Worm (Caenorhabditis elegans) whole organism, dauer: ENCODE results near the gene K10G9.2.
"Not testable (repeated sequence)": the region's sequence is repeated elsewhere in the genome, so short reads cannot be mapped to it uniquely, and the experiment has no call there.

Experiments used
- unc-62 ChIP-seq: sonication (generic microtip); optimal IDR thresholded peaks from 2 replicates; lab custom pipeline; 2017; ENCODE audit warnings: missing biosample characterization, missing genetic modification reagents, missing genetic modification characterization

The K10G9.2 gene

DNA sequence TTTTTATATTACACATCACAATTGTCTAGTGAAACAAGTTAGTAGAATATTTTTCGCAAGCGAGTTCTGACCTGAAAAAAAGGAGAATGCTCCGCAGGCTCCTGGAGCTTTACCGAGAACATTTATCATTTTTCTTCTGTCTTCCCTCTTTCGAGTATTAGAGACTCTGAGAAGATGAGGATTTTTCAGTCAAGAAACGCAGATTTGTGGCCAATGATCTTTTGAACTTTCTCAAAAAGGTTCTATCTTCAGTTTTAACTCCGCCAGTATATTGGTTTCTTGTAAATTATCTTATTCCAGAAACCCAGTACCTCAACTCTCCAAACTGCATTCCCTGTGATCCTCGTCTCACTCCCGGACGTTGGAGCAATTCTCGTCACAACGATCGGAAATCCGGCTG, at the start of gene K10G9.2:
TSS of gene K10G9.2 (plus strand) at position 301 of the 400 bp plus-strand sequence.
- TF ChIP-seq unc-62 (GFP tag; lab: Kevin White, UChicago) = no peak

DNA sequence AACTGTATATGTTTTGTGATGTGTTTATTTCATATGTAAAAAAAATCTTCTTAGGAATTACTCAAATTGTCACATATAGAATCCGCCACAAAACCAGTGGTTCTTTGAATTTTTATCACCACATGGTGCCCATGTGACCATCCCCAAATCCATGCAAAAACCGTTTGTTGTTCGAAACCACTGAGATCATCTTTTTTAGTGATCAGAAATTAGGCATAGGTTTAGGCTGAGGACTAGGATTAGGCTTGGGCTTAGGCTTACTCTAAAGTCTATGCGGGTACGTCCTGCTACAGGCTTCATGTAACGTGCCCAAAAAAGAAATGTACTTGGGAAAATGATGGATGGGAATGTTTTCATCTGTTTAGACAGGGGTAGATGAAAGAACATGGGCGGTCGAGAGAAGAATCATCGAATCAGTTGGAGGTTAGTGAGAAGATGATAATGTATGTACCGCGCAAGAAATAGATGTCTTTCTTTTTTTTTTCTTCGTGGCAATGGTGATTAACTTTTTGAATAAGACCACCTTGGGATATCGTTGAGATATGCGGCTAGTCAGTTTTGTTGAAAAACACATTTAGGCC, 49.3 kb upstream of the K10G9.2 start:
- no peak for TF ChIP-seq unc-62 (GFP tag; lab: Kevin White, UChicago)

DNA sequence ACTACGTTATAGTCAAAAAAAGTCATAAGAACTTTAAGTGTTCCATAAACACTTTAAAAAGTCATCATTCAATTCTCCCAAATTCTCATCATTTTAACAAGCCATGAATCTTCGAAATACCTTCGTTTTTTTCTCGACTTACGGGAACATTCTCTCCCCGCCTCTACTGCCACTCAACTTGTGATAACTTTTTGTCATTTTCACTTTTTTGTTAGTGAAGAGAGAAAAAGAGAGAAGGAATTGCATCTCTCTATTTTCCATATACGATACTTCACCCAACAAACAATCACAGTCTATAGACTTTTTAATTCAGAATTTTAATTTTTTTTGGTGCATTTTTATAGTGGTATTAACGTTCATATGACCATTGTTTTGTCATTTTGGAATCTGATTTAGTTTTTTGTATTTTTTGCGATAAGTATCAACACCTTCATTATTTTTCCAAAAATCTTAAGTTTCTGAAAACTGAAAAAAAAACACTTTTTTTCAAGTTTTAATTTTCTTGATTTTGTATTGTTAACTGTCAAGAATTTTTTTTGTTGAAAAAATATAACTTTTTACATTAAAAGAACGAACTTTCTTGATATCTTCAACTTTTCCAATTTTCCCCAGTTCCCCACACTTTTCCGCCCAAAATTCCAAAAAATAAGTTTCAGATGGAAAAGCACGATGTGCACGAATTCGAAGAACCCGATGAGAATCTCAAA, 47.1 kb upstream of the K10G9.2 start, which contains the start of gene Y70G10A.3:
TSS of gene Y70G10A.3 (plus strand) at position 657 of the 707 bp plus-strand sequence.
- no peak for TF ChIP-seq unc-62 (GFP tag; lab: Kevin White, UChicago)

DNA sequence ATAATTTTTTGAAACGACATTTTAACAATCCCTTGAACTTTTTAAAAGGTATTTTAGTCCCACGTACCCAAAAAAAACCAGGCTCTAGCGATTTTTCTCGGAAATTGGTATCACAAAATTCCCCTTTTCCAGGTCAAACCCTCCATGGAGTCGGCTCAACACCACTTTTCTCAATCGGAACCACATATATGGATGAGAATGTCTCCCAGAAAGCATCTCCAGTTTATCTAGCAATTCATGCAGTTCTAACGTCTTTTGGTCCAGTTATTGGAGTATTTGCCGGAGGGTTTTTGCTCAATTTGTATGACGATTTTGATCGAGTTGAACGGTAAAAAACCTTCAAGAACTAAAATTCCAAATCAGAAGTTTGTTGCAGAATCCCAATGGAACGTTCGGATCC, 45.6 kb upstream of the K10G9.2 start:
- no peak for TF ChIP-seq unc-62 (GFP tag; lab: Kevin White, UChicago)

DNA sequence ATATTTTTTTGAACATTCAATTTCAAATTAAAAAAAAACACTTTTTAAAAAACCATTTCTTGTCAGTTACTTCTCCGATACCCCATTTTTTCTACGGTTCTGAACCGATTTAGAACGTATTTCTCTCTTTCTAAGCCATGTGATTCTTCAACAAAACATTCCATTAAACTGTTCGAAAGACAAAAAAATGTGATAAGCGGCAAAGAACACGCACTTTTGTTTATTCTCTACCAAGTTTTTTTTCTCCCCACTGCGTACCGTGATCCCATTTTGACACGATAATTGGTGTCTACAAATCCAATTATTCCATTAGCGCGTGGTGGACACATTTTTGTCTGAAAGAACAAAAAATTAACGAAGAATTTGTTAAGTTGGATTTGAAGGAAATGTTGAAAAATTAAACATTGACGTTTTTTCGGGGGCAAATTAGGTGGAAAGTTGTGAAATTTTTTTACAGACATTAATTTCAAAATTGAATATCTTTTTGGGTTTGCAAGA, 44.3 kb upstream of the K10G9.2 start:
- no peak for TF ChIP-seq unc-62 (GFP tag; lab: Kevin White, UChicago)

DNA sequence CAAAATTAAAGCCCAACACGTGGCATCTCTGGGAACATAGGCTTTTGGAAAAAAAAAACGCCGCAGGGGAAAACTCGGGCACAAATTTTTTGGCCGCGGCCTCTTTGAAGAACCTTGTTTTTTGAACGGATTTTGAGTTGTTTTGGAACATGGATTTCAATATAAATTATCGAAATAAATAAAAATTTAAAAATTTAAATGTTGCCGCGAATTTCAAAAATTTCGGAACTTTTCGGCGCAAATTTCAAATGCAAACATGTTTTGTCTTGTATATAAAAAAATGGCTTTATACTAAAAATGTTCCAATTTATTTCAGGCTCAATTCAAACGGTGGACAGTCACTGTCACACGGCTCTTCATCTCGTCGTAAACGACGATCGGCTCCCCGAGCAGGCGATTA, 41.7 kb upstream of the K10G9.2 start:
- no peak for TF ChIP-seq unc-62 (GFP tag; lab: Kevin White, UChicago)

DNA sequence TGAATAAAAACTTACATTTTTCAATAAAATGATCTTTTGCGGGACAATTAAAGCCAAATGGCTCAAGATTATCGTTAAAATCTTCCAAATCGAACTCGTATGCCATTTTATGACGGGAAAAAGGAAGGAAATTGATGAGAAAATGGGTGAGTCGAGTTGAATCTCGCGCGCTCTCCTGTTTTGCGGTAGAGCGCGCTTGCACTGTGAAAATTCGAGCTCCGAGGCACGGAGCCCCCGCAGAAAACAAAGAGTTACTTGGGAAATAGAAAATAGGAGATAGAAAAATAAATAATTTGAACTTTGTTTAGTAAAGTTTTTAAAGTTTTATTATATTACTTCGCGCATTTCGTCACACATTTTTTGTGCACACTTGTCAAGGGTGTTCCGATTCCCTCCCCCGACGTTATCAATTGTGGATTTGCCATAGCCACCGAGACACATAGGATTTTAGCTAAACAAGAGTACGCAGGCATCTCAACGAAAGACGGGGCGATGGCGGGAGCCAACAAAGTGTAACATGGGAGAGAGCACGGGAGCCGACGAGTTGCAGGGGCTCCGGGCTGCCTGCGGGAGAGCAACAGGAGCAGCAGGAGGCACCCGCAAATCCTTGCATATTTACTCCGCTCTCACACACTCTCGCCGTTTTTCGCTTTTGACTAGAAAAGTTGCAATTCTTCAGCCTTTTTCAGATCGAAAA, 37.1 kb upstream of the K10G9.2 start, which contains the start of the genes div-1 and cor-1:
TSS of gene div-1 (minus strand) at position 119 of the 697 bp plus-strand sequence.
TSS of gene cor-1 (plus strand) at position 671 of the 697 bp plus-strand sequence.
- no peak for TF ChIP-seq unc-62 (GFP tag; lab: Kevin White, UChicago)

DNA sequence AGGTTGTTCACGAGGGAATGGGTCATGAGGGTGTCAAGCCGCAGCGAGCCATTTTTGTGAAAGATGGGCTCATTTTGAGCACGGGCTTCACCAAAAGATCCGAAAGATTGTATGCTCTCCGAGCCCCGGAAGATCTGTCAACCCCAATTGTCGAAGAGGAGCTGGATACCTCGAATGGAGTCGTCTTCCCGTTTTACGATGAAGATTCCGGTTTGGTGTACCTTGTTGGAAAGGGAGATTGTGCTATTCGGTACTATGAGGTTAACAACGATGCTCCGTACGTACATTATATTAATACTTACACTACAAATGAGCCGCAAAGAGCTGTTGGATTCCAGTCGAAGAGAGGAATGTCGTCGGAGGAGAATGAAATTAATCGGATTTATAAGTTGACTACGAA, 34.6 kb upstream of the K10G9.2 start:
- no peak for TF ChIP-seq unc-62 (GFP tag; lab: Kevin White, UChicago)

DNA sequence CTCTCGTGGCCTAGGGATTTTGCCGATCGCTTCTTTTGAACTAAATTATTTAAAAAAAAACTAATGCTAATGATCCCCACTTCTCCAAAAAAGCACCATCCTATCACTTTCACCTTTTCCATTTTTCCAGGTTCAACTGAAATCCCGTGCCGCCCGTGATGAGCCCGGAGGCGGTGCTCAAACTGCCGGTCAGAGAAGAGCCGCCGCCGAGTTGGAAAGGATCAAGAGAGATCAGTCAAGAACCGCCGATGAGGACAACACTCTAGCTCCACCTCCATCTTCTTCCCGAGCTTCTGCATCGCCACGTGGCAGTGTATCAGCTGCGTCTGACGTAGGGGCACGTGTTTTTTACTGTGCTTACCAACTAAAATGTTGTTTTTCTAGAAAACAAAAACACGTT, 32.4 kb upstream of the K10G9.2 start:
- no peak for TF ChIP-seq unc-62 (GFP tag; lab: Kevin White, UChicago)

DNA sequence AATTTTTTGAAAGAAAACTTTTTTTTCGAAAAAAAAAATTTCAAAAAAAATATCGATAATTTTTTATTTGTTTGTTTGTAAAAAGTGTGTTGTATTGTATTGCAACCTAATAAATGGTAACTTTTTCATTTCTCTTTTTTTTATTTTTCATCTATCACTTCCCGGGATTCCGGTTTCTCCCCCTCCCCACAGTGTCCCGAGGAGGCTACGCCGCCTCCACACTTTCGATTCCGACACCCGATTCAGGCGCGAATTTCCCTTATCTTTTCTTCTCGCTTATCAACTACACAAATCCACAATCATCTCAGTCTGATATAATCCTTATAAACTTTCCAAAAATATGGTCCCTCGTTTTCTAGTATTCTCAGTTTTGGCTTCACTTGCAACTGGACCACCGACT, 31.1 kb upstream of the K10G9.2 start, which contains the start of gene R01H10.4:
TSS of gene R01H10.4 (plus strand) at position 236 of the 400 bp plus-strand sequence.
- no peak for TF ChIP-seq unc-62 (GFP tag; lab: Kevin White, UChicago)

DNA sequence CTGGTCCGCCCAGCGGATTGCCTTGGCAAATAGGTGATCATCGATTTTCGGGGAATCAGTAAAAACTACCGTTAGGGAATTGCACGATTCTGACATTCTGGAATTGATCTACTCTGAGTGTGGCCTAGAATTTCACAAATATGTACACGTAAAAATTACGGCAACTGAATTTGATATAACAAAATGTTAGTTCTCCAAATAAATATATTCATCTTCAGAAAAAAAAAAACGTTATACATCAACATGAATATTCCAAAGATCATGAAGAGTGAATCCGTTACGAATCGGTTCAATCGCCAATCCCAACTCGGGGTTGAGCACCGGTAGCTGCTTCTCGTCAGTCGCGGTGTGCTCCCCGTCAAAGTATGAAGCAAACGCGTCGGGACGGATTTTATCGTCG, 27.1 kb upstream of the K10G9.2 start, which contains the start of gene rip-1:
TSS of gene rip-1 (minus strand) at position 101 of the 400 bp plus-strand sequence.
- TF ChIP-seq unc-62 (GFP tag; lab: Kevin White, UChicago) = no peak

DNA sequence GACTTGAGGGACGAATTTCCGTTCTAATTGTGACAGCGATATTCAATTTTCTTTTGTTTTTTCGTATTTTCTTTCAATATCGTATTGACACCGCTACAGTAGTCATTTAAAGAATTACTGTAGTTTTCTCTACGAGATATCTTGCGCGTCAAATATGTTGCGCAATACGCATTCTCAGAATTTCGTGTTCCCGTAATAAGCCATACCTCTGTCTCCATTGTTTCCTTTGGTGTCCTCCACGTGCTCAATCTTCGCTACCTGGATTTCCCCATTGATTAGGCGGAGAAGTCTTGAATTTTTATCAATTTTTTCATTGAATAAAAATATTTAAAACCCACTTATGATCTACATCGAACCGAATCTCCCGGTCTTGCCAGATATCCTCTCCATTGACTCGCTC, 24.5 kb upstream of the K10G9.2 start:
- TF ChIP-seq unc-62 (GFP tag; lab: Kevin White, UChicago) = no peak

DNA sequence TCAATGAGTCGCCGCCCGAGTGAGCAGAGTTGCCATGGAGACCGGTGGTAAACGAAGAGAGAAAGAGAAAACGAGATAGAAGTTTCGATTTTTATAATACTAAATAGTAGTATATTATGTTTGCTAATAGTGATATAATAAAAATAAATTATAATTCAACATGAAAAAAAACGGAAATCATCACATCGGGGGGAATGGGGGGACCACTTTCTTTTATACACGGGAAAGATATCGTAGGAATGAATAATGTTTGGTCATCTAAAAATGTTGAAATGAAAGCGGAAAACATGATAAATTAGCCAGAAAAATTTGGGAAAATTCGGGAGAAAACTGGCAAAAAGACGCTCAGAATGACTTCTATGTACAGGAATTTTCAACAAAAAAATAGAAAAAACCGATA, 24.0 kb upstream of the K10G9.2 start, which contains the start of gene bbs-5:
TSS of gene bbs-5 (minus strand) at position 101 of the 400 bp plus-strand sequence.
- TF ChIP-seq unc-62 (GFP tag; lab: Kevin White, UChicago) = no peak

DNA sequence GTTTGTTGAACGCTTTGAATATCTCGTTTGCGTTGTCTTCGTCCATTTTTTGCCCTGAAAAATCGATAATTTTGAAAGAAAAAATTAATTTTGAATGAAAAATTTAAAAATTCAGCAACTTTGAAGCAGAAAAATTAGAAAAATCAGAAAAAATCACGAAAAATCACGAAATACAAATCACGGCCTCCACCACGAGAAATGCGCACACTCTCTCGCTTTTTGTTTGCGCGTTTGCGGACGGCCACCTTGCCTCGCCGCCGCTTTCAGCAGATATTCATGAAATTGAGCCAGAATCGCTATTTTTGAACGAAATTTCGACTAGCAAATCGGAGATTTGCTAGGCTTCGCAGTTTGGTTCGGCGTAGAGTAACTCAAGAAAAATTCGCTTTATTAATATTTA, 18.9 kb upstream of the K10G9.2 start, which contains the start of gene inpp-4B:
TSS of gene inpp-4B (minus strand) at position 54 of the 400 bp plus-strand sequence.
- TF ChIP-seq unc-62 (GFP tag; lab: Kevin White, UChicago) = not testable (repeated sequence)

DNA sequence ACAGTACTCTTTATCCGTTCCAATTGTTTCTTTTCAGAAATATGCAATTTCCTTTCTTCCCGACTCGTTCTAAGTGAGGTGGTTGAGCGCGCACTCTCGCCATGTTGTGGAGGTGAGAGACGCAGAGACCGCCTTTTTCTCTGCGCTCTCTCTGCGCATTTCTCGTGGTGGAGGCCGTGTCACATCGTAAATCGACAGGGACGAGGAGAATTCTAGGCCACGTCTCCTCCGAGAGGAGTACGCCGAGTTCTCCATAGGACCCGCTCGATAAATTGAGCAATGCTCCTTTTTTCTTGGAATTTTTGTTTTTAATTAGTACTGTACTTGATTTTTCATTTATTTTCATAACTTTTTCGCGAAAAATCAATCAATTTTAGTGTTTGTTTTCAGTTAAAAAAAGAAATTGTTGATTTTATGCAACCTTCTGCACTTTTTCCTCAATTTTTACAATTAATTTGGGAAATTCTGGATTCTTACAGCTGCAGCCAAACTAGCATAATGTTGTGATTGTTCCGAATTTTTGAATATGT, 14.9 kb upstream of the K10G9.2 start, which contains the start of gene cnk-1:
TSS of gene cnk-1 (plus strand) at position 480 of the 530 bp plus-strand sequence.
- no peak for TF ChIP-seq unc-62 (GFP tag; lab: Kevin White, UChicago)
